Worm (Caenorhabditis elegans) whole organism, L4 larva: ENCODE measurements around the gene dmsr-16.
A peak's percentile ranks its signal among the peaks of the same experiment; 100 is the strongest.

Experiments
- Y5F2A.4 ChIP-seq: fragments of 200-800 bp; sonication (Bioruptor generic); optimal IDR thresholded peaks from 2 replicates; lab custom pipeline; 2018; ENCODE audit warnings: mild to moderate bottlenecking, missing genetic modification characterization, missing compliant biosample characterization
- ZK546.5 ChIP-seq, 2 experiments: sonication (generic microtip); optimal IDR thresholded peaks; 2 replicates each; lab custom pipeline; 2017; ENCODE audit warnings: missing biosample characterization in 2 of 2, missing genetic modification characterization in 2 of 2
- aha-1 ChIP-seq: fragments of 150-350 bp; peaks from one replicate; lab custom pipeline; 2014; ENCODE audit warnings: missing biosample characterization, missing genetic modification characterization
- arid-1 ChIP-seq: fragments of 200-800 bp; sonication (Bioruptor generic); conservative IDR thresholded peaks from 2 replicates; pipeline ENCODE4 v1.3.6; 2022; ENCODE audit warnings: missing genetic modification reagents, missing genetic modification characterization, missing compliant biosample characterization
- ceh-28 ChIP-seq: fragments of 150-350 bp; optimal IDR thresholded peaks from 2 replicates; lab custom pipeline; 2014; ENCODE audit warnings: missing biosample characterization, missing genetic modification reagents, missing genetic modification characterization
- ceh-32 ChIP-seq: sonication (generic microtip); optimal IDR thresholded peaks from 2 replicates; lab custom pipeline; 2016; ENCODE audit warnings: mild to moderate bottlenecking, missing genetic modification characterization, missing compliant biosample characterization; ENCODE audit not compliant: poor library complexity
- ctbp-1 ChIP-seq: fragments of 200-800 bp; sonication (Bioruptor generic); IDR thresholded peaks from 2 replicates; pipeline ENCODE4 v1.3.6; 2022; ENCODE audit warnings: missing genetic modification reagents, missing genetic modification characterization, missing compliant biosample characterization
- daf-12 ChIP-seq: fragments of 150-350 bp; optimal IDR thresholded peaks from 2 replicates; lab custom pipeline; 2014; ENCODE audit warnings: missing biosample characterization, missing genetic modification reagents, missing genetic modification characterization
- daf-19 ChIP-seq: fragments of 200-800 bp; sonication (Bioruptor generic); conservative IDR thresholded peaks from 2 replicates; pipeline ENCODE4 v1.3.6; 2022; ENCODE audit warnings: missing genetic modification characterization, missing compliant biosample characterization
- dpl-1 ChIP-seq: fragments of 150-350 bp; optimal IDR thresholded peaks from 2 replicates; lab custom pipeline; 2014; ENCODE audit warnings: missing biosample characterization, missing genetic modification reagents, missing genetic modification characterization
- egl-43 ChIP-seq: fragments of 200-800 bp; sonication (Bioruptor generic); IDR thresholded peaks from 2 replicates; pipeline ENCODE4 v1.3.6; 2022; ENCODE audit warnings: missing genetic modification reagents, missing genetic modification characterization, missing compliant biosample characterization
- hlh-30 ChIP-seq: sonication (generic microtip); optimal IDR thresholded peaks from 2 replicates; lab custom pipeline; 2017; ENCODE audit warnings: antibody characterized with exemption, mild to moderate bottlenecking, missing genetic modification characterization, missing compliant biosample characterization; ENCODE audit not compliant: insufficient read depth
- lin-13 ChIP-seq: fragments of 150-350 bp; optimal IDR thresholded peaks from 2 replicates; lab custom pipeline; 2014; ENCODE audit warnings: missing biosample characterization, missing genetic modification reagents, missing genetic modification characterization
- lin-15B ChIP-seq: fragments of 150-350 bp; sonication (generic microtip); optimal IDR thresholded peaks from 3 replicates; lab custom pipeline; 2014; ENCODE audit warnings: missing biosample characterization, missing genetic modification characterization
- madf-5 ChIP-seq, 2 experiments: fragments of 200-800 bp; sonication (Bioruptor generic); IDR thresholded peaks; 2 replicates each; pipeline ENCODE4 v1.3.6; 2022; ENCODE audit warnings: missing compliant biosample characterization in 2 of 2, missing genetic modification characterization in 2 of 2
- mdl-1 ChIP-seq, 2 experiments: fragments of 150-350 bp in 1 of 2; sonication (generic microtip) in 1 of 2; optimal IDR thresholded peaks; 2 replicates each; lab custom pipeline; 2014 to 2017; ENCODE audit warnings: missing biosample characterization in 2 of 2, missing genetic modification characterization in 2 of 2
- mdt-29 ChIP-seq: fragments of 200-800 bp; sonication (Bioruptor generic); IDR thresholded peaks from 2 replicates; pipeline ENCODE4 v1.3.6; 2022; ENCODE audit warnings: missing genetic modification reagents, missing genetic modification characterization, missing compliant biosample characterization
- mep-1 ChIP-seq: fragments of 150-350 bp; sonication (generic microtip); optimal IDR thresholded peaks from 3 replicates; lab custom pipeline; 2014; ENCODE audit warnings: missing biosample characterization, missing genetic modification characterization
- nhr-102 ChIP-seq: sonication (generic microtip); optimal IDR thresholded peaks from 2 replicates; lab custom pipeline; 2016; ENCODE audit warnings: mild to moderate bottlenecking, missing genetic modification characterization, moderate library complexity, missing compliant biosample characterization
- nhr-111 ChIP-seq: fragments of 200-800 bp; sonication (Bioruptor generic); optimal IDR thresholded peaks from 2 replicates; lab custom pipeline; 2018; ENCODE audit warnings: mild to moderate bottlenecking, missing genetic modification characterization, missing compliant biosample characterization
- nhr-237 ChIP-seq: sonication (generic microtip); optimal IDR thresholded peaks from 2 replicates; lab custom pipeline; 2017; ENCODE audit warnings: missing biosample characterization, missing genetic modification characterization
- pqm-1 ChIP-seq: sonication (generic microtip); optimal IDR thresholded peaks from 2 replicates; lab custom pipeline; 2017; ENCODE audit warnings: missing biosample characterization, missing genetic modification characterization
- rbr-2 ChIP-seq: sonication (generic microtip); optimal IDR thresholded peaks from 2 replicates; lab custom pipeline; 2016; ENCODE audit warnings: missing genotype, missing genetic modification characterization, missing compliant biosample characterization
- spr-3 ChIP-seq: fragments of 200-800 bp; sonication (Bioruptor generic); optimal IDR thresholded peaks from 2 replicates; lab custom pipeline; 2018; ENCODE audit warnings: mild to moderate bottlenecking, missing genetic modification characterization, missing compliant biosample characterization
- tag-97 ChIP-seq: fragments of 200-800 bp; sonication (Bioruptor generic); IDR thresholded peaks from 2 replicates; pipeline ENCODE4 v1.3.6; 2022; ENCODE audit warnings: missing genetic modification characterization, missing compliant biosample characterization
- unc-39 ChIP-seq: sonication (generic microtip); optimal IDR thresholded peaks from 2 replicates; lab custom pipeline; 2017; ENCODE audit warnings: missing biosample characterization, missing genetic modification characterization
- zfp-2 ChIP-seq: sonication (generic microtip); optimal IDR thresholded peaks from 2 replicates; lab custom pipeline; 2016; ENCODE audit warnings: mild to moderate bottlenecking, missing genetic modification characterization, missing compliant biosample characterization
- zip-2 ChIP-seq: fragments of 150-350 bp; optimal IDR thresholded peaks from 2 replicates; lab custom pipeline; 2014; ENCODE audit warnings: missing biosample characterization, missing genetic modification characterization
- ztf-7 ChIP-seq: fragments of 150-350 bp; optimal IDR thresholded peaks from 2 replicates; lab custom pipeline; 2014; ENCODE audit warnings: missing biosample characterization, missing genetic modification characterization

dmsr-16 gene

DNA sequence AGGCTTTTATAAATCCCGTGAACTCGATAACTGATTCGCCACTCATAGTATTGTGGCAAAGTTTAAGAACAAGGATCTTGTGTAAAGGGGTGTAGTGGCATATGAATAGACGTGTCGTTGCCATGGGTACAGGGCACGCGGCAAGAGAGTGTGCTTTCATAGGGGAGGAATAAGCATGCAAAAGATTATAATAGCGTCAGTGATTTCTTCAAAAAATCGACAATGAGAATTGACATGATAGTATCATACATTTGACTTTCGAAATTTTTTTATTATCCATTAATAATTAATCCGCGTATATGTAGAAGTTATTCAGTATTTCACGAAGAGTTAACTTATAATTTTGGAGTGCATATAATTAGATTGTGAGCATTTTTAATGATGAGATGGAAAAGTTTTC, 43.9 kb downstream of the dmsr-16 start, which contains the start of gene bbs-8:
TSS of gene bbs-8 (minus strand) at position 101 of the 400 bp plus-strand sequence.
- TF ChIP-seq ztf-7 (tag; lab: Kevin White, UChicago): no peak
- no peak for TF ChIP-seq Y5F2A.4 (GFP tag; lab: Kevin White, UChicago)
- TF ChIP-seq aha-1: peak; percentile 44
- no peak for TF ChIP-seq nhr-237 (tag; lab: Kevin White, UChicago)
- TF ChIP-seq tag-97 (GFP tag; lab: Robert Waterston, UW): no peak
- TF ChIP-seq unc-39 (tag; lab: Kevin White, UChicago): no peak
- no peak for TF ChIP-seq hlh-30

DNA sequence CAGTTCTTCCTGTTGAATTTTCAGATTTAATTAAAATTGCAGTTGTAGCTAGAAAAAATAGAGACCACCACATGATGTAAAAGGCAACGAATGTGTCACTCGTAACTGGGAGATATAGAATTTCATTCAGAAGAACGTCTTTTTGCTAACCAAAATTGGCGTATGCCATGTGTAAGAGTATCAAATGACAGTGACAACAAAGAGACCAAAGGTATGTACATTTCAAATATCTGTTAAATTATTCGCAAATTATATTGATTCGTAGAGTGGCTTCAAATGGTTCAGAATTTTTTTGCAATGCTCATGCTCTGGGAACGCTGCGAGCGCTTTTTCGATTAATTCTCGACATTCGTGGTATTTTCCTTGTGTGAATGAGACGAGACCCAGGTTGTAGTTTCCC, 46.5 kb downstream of the dmsr-16 start, which contains the start of gene T25F10.4:
TSS of gene T25F10.4 (minus strand) at position 101 of the 400 bp plus-strand sequence.
- TF ChIP-seq zfp-2 (no peak), lin-15B (no peak), nhr-237 (tag; lab: Kevin White, UChicago) (no peak), egl-43 (GFP tag; lab: Robert Waterston, UW) (no peak), mdt-29 (GFP tag; lab: Robert Waterston, UW) (no peak), mdl-1 (tag; optimal IDR thresholded peaks at IDR 0.05; lab: Kevin White, UChicago) (no peak), dpl-1 (GFP tag; lab: Kevin White, UChicago) (no peak), mep-1 (tag; lab: Kevin White, UChicago) (no peak), nhr-102 (tag; lab: Kevin White, UChicago) (no peak), daf-19 (GFP tag; lab: Robert Waterston, UW) (no peak), pqm-1 (tag; lab: Kevin White, UChicago) (no peak), ctbp-1 (GFP tag; lab: Robert Waterston, UW) (no peak), zip-2 (tag; lab: Kevin White, UChicago) (no peak), lin-13 (no peak), ZK546.5 (tag; optimal IDR thresholded peaks at IDR 0.05; lab: Kevin White, UChicago) (no peak), arid-1 (no peak), spr-3 (GFP tag; lab: Kevin White, UChicago) (no peak), madf-5 (GFP tag; IDR thresholded peaks at IDR 0.05; lab: Robert Waterston, UW) (no peak), daf-12 (tag; lab: Kevin White, UChicago) (no peak), nhr-111 (no peak)

- TF ChIP-seq aha-1 (peak; percentile 91), ceh-32 (tag; lab: Kevin White, UChicago) (no peak), rbr-2 (tag; lab: Kevin White, UChicago) (no peak), ceh-28 (tag; lab: Kevin White, UChicago) (no peak)
Observed at ce11 chrV:6758017-6758416, 50.8 kb downstream of the dmsr-16 start, which contains the start of gene dbl-1. dbl-1 (plus strand) TSS chrV:6758135.
